Worm (Caenorhabditis elegans) whole organism, L4 larva: ENCODE data around the gene dop-2.

Experiments used
- F10B5.3 ChIP-seq: sonication (generic microtip); optimal IDR thresholded peaks from 2 replicates; lab custom pipeline; 2016; ENCODE audit warnings: mild to moderate bottlenecking, missing genetic modification characterization, missing compliant biosample characterization
- F49E8.2 ChIP-seq: sonication (generic microtip); optimal IDR thresholded peaks from 2 replicates; lab custom pipeline; 2016; ENCODE audit warnings: missing compliant biosample characterization, mild to moderate bottlenecking, missing genetic modification characterization, borderline replicate concordance
- R02D3.7 ChIP-seq: fragments of 150-350 bp; sonication (generic microtip); optimal IDR thresholded peaks from 3 replicates; lab custom pipeline; 2014; ENCODE audit warnings: missing biosample characterization, missing genetic modification characterization
- ama-1 ChIP-seq: fragments of 150-350 bp; optimal IDR thresholded peaks from 2 replicates; lab custom pipeline; 2014; ENCODE audit warnings: inconsistent platforms, mixed read lengths
- lim-7 ChIP-seq: fragments of 200-800 bp; sonication (Bioruptor generic); IDR thresholded peaks from 2 replicates; pipeline ENCODE4 v1.3.6; 2022; ENCODE audit warnings: missing genetic modification characterization, missing compliant biosample characterization
- nhr-76 ChIP-seq: fragments of 150-350 bp; optimal IDR thresholded peaks from 2 replicates; lab custom pipeline; 2014; ENCODE audit warnings: missing biosample characterization, missing genetic modification characterization
- tra-1 ChIP-seq: fragments of 200-800 bp; sonication (Bioruptor generic); IDR thresholded peaks from 2 replicates; pipeline ENCODE4 v1.3.6; 2022; ENCODE audit warnings: missing genetic modification reagents, missing genetic modification characterization, missing compliant biosample characterization
- unc-39 ChIP-seq: sonication (generic microtip); optimal IDR thresholded peaks from 2 replicates; lab custom pipeline; 2017; ENCODE audit warnings: missing biosample characterization, missing genetic modification characterization

DNA sequence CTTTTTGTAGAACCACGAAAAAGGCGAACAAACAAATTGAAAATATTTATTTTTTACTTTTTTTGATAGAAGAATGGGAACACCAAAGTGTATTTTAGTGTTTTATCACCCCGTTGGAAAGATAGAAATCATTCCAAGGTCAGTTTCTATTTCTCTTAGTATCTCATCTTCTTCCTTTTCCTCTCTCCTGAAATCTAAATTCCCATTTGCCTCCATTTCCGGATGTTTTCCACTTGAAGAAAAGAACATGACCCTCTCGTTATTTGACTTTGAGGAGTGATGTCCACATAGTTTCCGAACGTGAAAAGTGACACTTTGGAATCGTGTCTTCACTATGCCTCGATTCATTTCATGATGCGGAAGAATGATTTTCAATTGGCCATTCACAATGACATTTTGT lies 20.7 kb upstream of the dop-2 start:
- TF ChIP-seq unc-39 (no peak), lim-7 (GFP tag; lab: Robert Waterston, UW) (no peak), F49E8.2 (tag; lab: Kevin White, UChicago) (no peak), ama-1 (lab: Kevin White, UChicago) (no peak), tra-1 (GFP tag; lab: Robert Waterston, UW) (no peak), F10B5.3 (tag; lab: Kevin White, UChicago) (no peak), R02D3.7 (tag; lab: Kevin White, UChicago) (no peak), nhr-76 (no peak)
